Worm (Caenorhabditis elegans) whole organism, L4 larva: ENCODE results near the gene ngn-1.

Experiments
- F37D6.2 ChIP-seq: sonication (generic microtip); optimal IDR thresholded peaks from 2 replicates; lab custom pipeline; 2016; ENCODE audit warnings: mild to moderate bottlenecking, missing genetic modification characterization, missing compliant biosample characterization
- F44E2.7 ChIP-seq: fragments of 200-800 bp; sonication (Bioruptor generic); IDR thresholded peaks from 2 replicates; pipeline ENCODE4 v2.1.2; 2022; ENCODE audit warnings: missing genetic modification characterization, missing compliant biosample characterization
- F49E8.2 ChIP-seq: sonication (generic microtip); optimal IDR thresholded peaks from 2 replicates; lab custom pipeline; 2016; ENCODE audit warnings: missing compliant biosample characterization, mild to moderate bottlenecking, missing genetic modification characterization, borderline replicate concordance
- T26A8.4 ChIP-seq: fragments of 200-800 bp; sonication (Bioruptor generic); IDR thresholded peaks from 2 replicates; pipeline ENCODE4 v1.3.6; 2022; ENCODE audit warnings: missing genetic modification characterization, missing compliant biosample characterization
- ZK337.2 ChIP-seq: fragments of 200-800 bp; sonication (Bioruptor generic); IDR thresholded peaks from 2 replicates; pipeline ENCODE4 v1.3.6; 2022; ENCODE audit warnings: missing genetic modification reagents, missing genetic modification characterization, missing compliant biosample characterization
- attf-4 ChIP-seq: sonication (generic microtip); optimal IDR thresholded peaks from 3 replicates; lab custom pipeline; 2017; ENCODE audit warnings: missing biosample characterization, missing genetic modification characterization
- ceh-28 ChIP-seq: fragments of 150-350 bp; optimal IDR thresholded peaks from 2 replicates; lab custom pipeline; 2014; ENCODE audit warnings: missing biosample characterization, missing genetic modification reagents, missing genetic modification characterization
- ceh-44 ChIP-seq: fragments of 200-800 bp; sonication (Bioruptor generic); IDR thresholded peaks from 2 replicates; pipeline ENCODE4 v1.3.6; 2022; ENCODE audit warnings: missing genetic modification reagents, missing genetic modification characterization, missing compliant biosample characterization
- daf-12 ChIP-seq: fragments of 150-350 bp; optimal IDR thresholded peaks from 2 replicates; lab custom pipeline; 2014; ENCODE audit warnings: missing biosample characterization, missing genetic modification reagents, missing genetic modification characterization
- daf-16 ChIP-seq, 3 experiments: sonication (generic microtip); optimal IDR thresholded peaks; 2 replicates each; lab custom pipeline; 2016 to 2017; ENCODE audit warnings: missing genetic modification characterization in 3 of 3, missing genetic modification reagents in 3 of 3, mild to moderate bottlenecking in 2 of 3, missing compliant biosample characterization in 2 of 3, missing biosample characterization in 1 of 3, moderate library complexity in 1 of 3
- daf-8 ChIP-seq: fragments of 200-800 bp; sonication (Bioruptor generic); IDR thresholded peaks from 2 replicates; pipeline ENCODE4 v1.3.6; 2022; ENCODE audit warnings: missing genetic modification characterization, missing compliant biosample characterization
- dmd-8 ChIP-seq: fragments of 200-800 bp; sonication (Bioruptor generic); IDR thresholded peaks from 2 replicates; pipeline ENCODE4 v1.3.6; 2022; ENCODE audit warnings: missing genetic modification characterization, missing compliant biosample characterization
- dmd-9 ChIP-seq: fragments of 200-800 bp; sonication (Bioruptor generic); IDR thresholded peaks from 2 replicates; pipeline ENCODE4 v1.3.6; 2022; ENCODE audit warnings: missing genetic modification reagents, missing genetic modification characterization, missing compliant biosample characterization
- dve-1 ChIP-seq: sonication (generic microtip); optimal IDR thresholded peaks from 2 replicates; lab custom pipeline; 2017; ENCODE audit warnings: antibody characterized with exemption, mild to moderate bottlenecking, missing genetic modification characterization, missing compliant biosample characterization; ENCODE audit not compliant: insufficient read depth
- egl-27 ChIP-seq: sonication (generic microtip); optimal IDR thresholded peaks from 3 replicates; lab custom pipeline; 2017; ENCODE audit warnings: missing biosample characterization, missing genetic modification reagents, missing genetic modification characterization
- egl-43 ChIP-seq: fragments of 200-800 bp; sonication (Bioruptor generic); IDR thresholded peaks from 2 replicates; pipeline ENCODE4 v1.3.6; 2022; ENCODE audit warnings: missing genetic modification reagents, missing genetic modification characterization, missing compliant biosample characterization
- gei-8 ChIP-seq: fragments of 200-800 bp; sonication (Bioruptor generic); optimal IDR thresholded peaks from 2 replicates; lab custom pipeline; 2018; ENCODE audit warnings: mild to moderate bottlenecking, missing genetic modification characterization, missing compliant biosample characterization
- hlh-11 ChIP-seq: fragments of 200-800 bp; sonication (Bioruptor generic); optimal IDR thresholded peaks from 2 replicates; lab custom pipeline; 2018; ENCODE audit warnings: mild to moderate bottlenecking, missing genetic modification characterization, missing compliant biosample characterization
- hlh-30 ChIP-seq: sonication (generic microtip); optimal IDR thresholded peaks from 2 replicates; lab custom pipeline; 2017; ENCODE audit warnings: antibody characterized with exemption, mild to moderate bottlenecking, missing genetic modification characterization, missing compliant biosample characterization; ENCODE audit not compliant: insufficient read depth
- lim-7 ChIP-seq: fragments of 200-800 bp; sonication (Bioruptor generic); IDR thresholded peaks from 2 replicates; pipeline ENCODE4 v1.3.6; 2022; ENCODE audit warnings: missing genetic modification characterization, missing compliant biosample characterization
- madf-5 ChIP-seq, 2 experiments: fragments of 200-800 bp; sonication (Bioruptor generic); IDR thresholded peaks; 2 replicates each; pipeline ENCODE4 v1.3.6; 2022; ENCODE audit warnings: missing compliant biosample characterization in 2 of 2, missing genetic modification characterization in 2 of 2
- madf-9 ChIP-seq: fragments of 200-800 bp; sonication (Bioruptor generic); conservative IDR thresholded peaks from 2 replicates; pipeline ENCODE4 v1.3.6; 2022; ENCODE audit warnings: missing genetic modification reagents, missing genetic modification characterization, missing compliant biosample characterization
- mdl-1 ChIP-seq, 2 experiments: fragments of 150-350 bp in 1 of 2; sonication (generic microtip) in 1 of 2; optimal IDR thresholded peaks; 2 replicates each; lab custom pipeline; 2014 to 2017; ENCODE audit warnings: missing biosample characterization in 2 of 2, missing genetic modification characterization in 2 of 2
- mdt-29 ChIP-seq: fragments of 200-800 bp; sonication (Bioruptor generic); IDR thresholded peaks from 2 replicates; pipeline ENCODE4 v1.3.6; 2022; ENCODE audit warnings: missing genetic modification reagents, missing genetic modification characterization, missing compliant biosample characterization
- mes-2 ChIP-seq: sonication (generic microtip); optimal IDR thresholded peaks from 2 replicates; lab custom pipeline; 2016; ENCODE audit warnings: missing genotype, mild to moderate bottlenecking, missing genetic modification characterization, missing compliant biosample characterization; ENCODE audit not compliant: poor library complexity, severe bottlenecking
- mxl-2 ChIP-seq: fragments of 200-800 bp; sonication (Bioruptor generic); conservative IDR thresholded peaks from 2 replicates; pipeline ENCODE4 v1.3.6; 2022; ENCODE audit warnings: missing genetic modification reagents, missing genetic modification characterization, missing compliant biosample characterization
- mxl-3 ChIP-seq: fragments of 200-800 bp; sonication (Bioruptor generic); optimal IDR thresholded peaks from 2 replicates; lab custom pipeline; 2018; ENCODE audit warnings: mild to moderate bottlenecking, missing genetic modification characterization, missing compliant biosample characterization
- nhr-111 ChIP-seq: fragments of 200-800 bp; sonication (Bioruptor generic); optimal IDR thresholded peaks from 2 replicates; lab custom pipeline; 2018; ENCODE audit warnings: mild to moderate bottlenecking, missing genetic modification characterization, missing compliant biosample characterization
- nhr-25 ChIP-seq: sonication (generic microtip); optimal IDR thresholded peaks from 2 replicates; lab custom pipeline; 2017; ENCODE audit warnings: missing genetic modification characterization, mild to moderate bottlenecking, missing compliant biosample characterization, antibody characterized with exemption, moderate library complexity, borderline replicate concordance; ENCODE audit not compliant: insufficient read depth
- pqm-1 ChIP-seq: sonication (generic microtip); optimal IDR thresholded peaks from 2 replicates; lab custom pipeline; 2017; ENCODE audit warnings: missing biosample characterization, missing genetic modification characterization
- spr-3 ChIP-seq: fragments of 200-800 bp; sonication (Bioruptor generic); optimal IDR thresholded peaks from 2 replicates; lab custom pipeline; 2018; ENCODE audit warnings: mild to moderate bottlenecking, missing genetic modification characterization, missing compliant biosample characterization
- tag-97 ChIP-seq: fragments of 200-800 bp; sonication (Bioruptor generic); IDR thresholded peaks from 2 replicates; pipeline ENCODE4 v1.3.6; 2022; ENCODE audit warnings: missing genetic modification characterization, missing compliant biosample characterization
- unc-130 ChIP-seq: sonication (generic microtip); optimal IDR thresholded peaks from 2 replicates; lab custom pipeline; 2016; ENCODE audit warnings: missing genetic modification reagents, missing genetic modification characterization, missing compliant biosample characterization
- unc-62 ChIP-seq, 3 experiments: fragments of 150-350 bp in 1 of 3; sonication (generic microtip); optimal IDR thresholded peaks in 2 of 3; peaks in 1 of 3; 1 replicate in 1 of 3; 2 replicates in 2 of 3; lab custom pipeline; 2014 to 2017; ENCODE audit warnings: missing biosample characterization in 3 of 3, missing genetic modification characterization in 3 of 3, missing genetic modification reagents in 3 of 3, missing genotype in 1 of 3
- vab-7 ChIP-seq: fragments of 200-800 bp; sonication (Bioruptor generic); IDR thresholded peaks from 2 replicates; pipeline ENCODE4 v1.3.6; 2022; ENCODE audit warnings: missing genetic modification reagents, missing genetic modification characterization, missing compliant biosample characterization
- zfp-2 ChIP-seq: sonication (generic microtip); optimal IDR thresholded peaks from 2 replicates; lab custom pipeline; 2016; ENCODE audit warnings: mild to moderate bottlenecking, missing genetic modification characterization, missing compliant biosample characterization
- ztf-11 ChIP-seq: fragments of 150-350 bp; optimal IDR thresholded peaks from 2 replicates; lab custom pipeline; 2014; ENCODE audit warnings: missing biosample characterization, missing genetic modification characterization

ngn-1 gene

ce11 chrIV:2639666-2640273 lies 11.7 kb upstream of the ngn-1 start (continued):
- TF ChIP-seq mxl-2 (GFP tag; lab: Robert Waterston, UW) (0 out of 2 replicates have a peak, but pooled peaks have one; percentile 6), mdl-1 (tag; optimal IDR thresholded peaks at IDR 0.05; lab: Kevin White, UChicago) (no peak), daf-16 (GFP tag; optimal IDR thresholded peaks at IDR 0.05; lab: Kevin White, UChicago) (peak in 1 of 2 experiments; percentile 77), daf-16 (tag; optimal IDR thresholded peaks at IDR 0.05; lab: Kevin White, UChicago) (peak; percentile 37), hlh-11 (peak; percentile 35), F49E8.2 (tag; lab: Kevin White, UChicago) (peak; percentile 1), vab-7 (GFP tag; lab: Robert Waterston, UW) (peak; percentile 78), mxl-3 (GFP tag; lab: Kevin White, UChicago) (no peak), hlh-30 (peak; percentile 32), nhr-111 (GFP tag; lab: Kevin White, UChicago) (no peak), spr-3 (GFP tag; lab: Kevin White, UChicago) (peak; percentile 76), dve-1 (peak; percentile 13), madf-9 (GFP tag; lab: Robert Waterston, UW) (peak; percentile 79), egl-43 (GFP tag; lab: Robert Waterston, UW) (peak; percentile 97), mes-2 (tag; lab: Kevin White, UChicago) (peak; percentile 66), nhr-25 (tag; lab: Kevin White, UChicago) (no peak), ceh-44 (peak; percentile 85), F44E2.7 (GFP tag; lab: Robert Waterston, UW) (peak; percentile 98), lim-7 (GFP tag; lab: Robert Waterston, UW) (peak; percentile 91), F37D6.2 (tag; lab: Kevin White, UChicago) (peak; percentile 40), unc-130 (GFP tag; lab: Kevin White, UChicago) (peak; percentile 10), gei-8 (GFP tag; lab: Kevin White, UChicago) (peak; percentile 58), mdt-29 (peak; percentile 40; the same call in 1 of the 2 replicates)

ce11 chrIV:2634992-2635391 lies 6.9 kb upstream of the ngn-1 start:
- TF ChIP-seq hlh-30 = no peak
- no peak for TF ChIP-seq madf-5 (GFP tag; IDR thresholded peaks at IDR 0.05; lab: Robert Waterston, UW)
- no peak for TF ChIP-seq attf-4 (tag; lab: Kevin White, UChicago)
- no peak for TF ChIP-seq ceh-28 (tag; lab: Kevin White, UChicago)
- no peak for TF ChIP-seq T26A8.4 (GFP tag; lab: Robert Waterston, UW)
- TF ChIP-seq ZK337.2 = no peak
- no peak for TF ChIP-seq tag-97
- TF ChIP-seq pqm-1 (tag; lab: Kevin White, UChicago) = no peak
- no peak for TF ChIP-seq egl-27
- no peak for TF ChIP-seq dve-1
- no peak for TF ChIP-seq dmd-8 (GFP tag; lab: Robert Waterston, UW)
- no peak for TF ChIP-seq ztf-11
- TF ChIP-seq zfp-2 = no peak
- TF ChIP-seq daf-8 (GFP tag; lab: Robert Waterston, UW) = no peak
- TF ChIP-seq mxl-3 (GFP tag; lab: Kevin White, UChicago) = no peak
- no peak for TF ChIP-seq gei-8 (GFP tag; lab: Kevin White, UChicago)
- no peak for TF ChIP-seq dmd-9 (GFP tag; lab: Robert Waterston, UW)
- no peak for TF ChIP-seq daf-12 (tag; lab: Kevin White, UChicago)
- no peak for TF ChIP-seq vab-7 (GFP tag; lab: Robert Waterston, UW)

ce11 chrIV:2630145-2630544 lies 2.1 kb upstream of the ngn-1 start:
- peak in 1 of 2 experiments; percentile 82 for TF ChIP-seq unc-62 (GFP tag; optimal IDR thresholded peaks at IDR 0.05 in 1 of 2; lab: Kevin White, UChicago)
- TF ChIP-seq unc-62 (tag; optimal IDR thresholded peaks at IDR 0.05; lab: Kevin White, UChicago) = no peak
- no peak for TF ChIP-seq madf-5 (GFP tag; IDR thresholded peaks at IDR 0.05; lab: Robert Waterston, UW)
